Worm (Caenorhabditis elegans): ENCODE measurements around the gene F14D7.1.

F14D7.1 gene

DNA sequence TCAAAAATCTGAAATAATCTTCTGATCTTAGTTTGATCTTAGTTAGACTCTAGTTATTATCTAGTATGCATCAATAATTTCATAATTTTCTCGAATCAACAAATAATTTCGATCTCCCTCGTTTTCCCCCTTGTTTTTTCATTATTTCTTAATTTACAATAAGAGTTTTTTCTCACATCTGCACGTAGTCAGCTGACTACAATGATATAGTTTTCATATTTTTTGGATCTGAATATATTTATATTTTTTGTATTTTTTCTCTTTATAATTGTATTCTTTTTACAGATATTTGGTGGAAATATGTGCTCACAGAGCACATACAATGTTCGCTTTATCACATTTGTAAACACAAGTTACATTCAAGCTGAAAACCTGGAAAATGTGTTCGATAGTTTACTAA, 45.4 kb downstream of the F14D7.1 start, which contains the start of gene sre-7:
TSS of gene sre-7 (plus strand) at position 301 of the 400 bp plus-strand sequence.
- TF ChIP-seq fos-1 (tag; optimal IDR thresholded peaks at IDR 0.05) (no peak), unc-39 (tag; optimal IDR thresholded peaks at IDR 0.05) (no peak), tbx-2 (tag; optimal IDR thresholded peaks at IDR 0.05) (no peak), elt-3 (tag; optimal IDR thresholded peaks at IDR 0.05) (no peak), nhr-28 (tag; optimal IDR thresholded peaks at IDR 0.05) (no peak), pqm-1 (tag; optimal IDR thresholded peaks at IDR 0.05) (no peak), fkh-2 (tag; optimal IDR thresholded peaks at IDR 0.05) (no peak), aly-2 (tag; optimal IDR thresholded peaks at IDR 0.05) (no peak), nhr-12 (tag; optimal IDR thresholded peaks at IDR 0.05) (no peak), nhr-67 (tag; optimal IDR thresholded peaks at IDR 0.05) (no peak), nhr-11 (tag; optimal IDR thresholded peaks at IDR 0.05) (no peak), fkh-10 (GFP tag; optimal IDR thresholded peaks at IDR 0.05) (no peak), nhr-77 (tag; optimal IDR thresholded peaks at IDR 0.05) (no peak)

DNA sequence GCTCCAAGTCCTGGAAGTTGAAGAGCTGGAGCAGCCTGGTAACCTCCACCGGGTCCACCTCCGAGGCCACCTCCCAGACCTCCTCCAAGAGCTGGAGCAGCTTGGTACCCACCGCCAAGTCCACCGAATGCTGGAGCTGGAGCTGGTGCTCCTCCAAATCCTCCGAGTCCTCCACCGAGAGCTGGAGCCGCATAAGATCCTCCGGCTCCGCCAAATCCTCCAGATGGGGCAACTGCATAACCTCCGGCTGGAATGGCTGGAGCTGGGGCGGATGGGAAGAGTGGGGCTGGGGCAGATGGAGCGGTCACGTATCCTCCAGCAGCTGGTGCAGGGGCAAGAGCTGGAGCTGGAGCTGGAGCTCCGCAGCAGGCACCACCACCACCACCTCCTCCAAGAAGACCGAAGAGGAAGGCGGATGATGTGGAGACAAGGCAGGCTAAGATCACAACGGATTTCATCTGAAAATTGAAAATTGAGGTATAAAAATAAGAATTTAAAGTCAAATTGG, 48.5 kb downstream of the F14D7.1 start, which contains the start of gene K02E11.10:
TSS of gene K02E11.10 (minus strand) at position 458 of the 508 bp plus-strand sequence.
- no peak for TF ChIP-seq lin-39 (tag; optimal IDR thresholded peaks at IDR 0.05)
- TF ChIP-seq tbx-2 (tag; optimal IDR thresholded peaks at IDR 0.05) = no peak
- TF ChIP-seq ZK546.5 (tag; optimal IDR thresholded peaks at IDR 0.05) = no peak
- TF ChIP-seq unc-62 (GFP tag; optimal IDR thresholded peaks at IDR 0.05) = no peak
- TF ChIP-seq nhr-28 (tag; optimal IDR thresholded peaks at IDR 0.05) = no peak
